Fruit fly (Drosophila melanogaster) whole organism, embryonic: ENCODE measurements around the gene shv.

Experiments used
- Atf-2 ChIP-seq: fragments of 200-800 bp; sonication (Bioruptor generic); optimal IDR thresholded peaks from 2 replicates; lab custom pipeline; 2016; ENCODE audit warnings: missing biosample characterization, missing genetic modification characterization
- Atf3 ChIP-seq: fragments of 200-800 bp; sonication (Bioruptor generic); optimal IDR thresholded peaks from 3 replicates; lab custom pipeline; 2016; ENCODE audit warnings: missing biosample characterization, missing genetic modification characterization
- B-H1 ChIP-seq: fragments of 200-800 bp; sonication (Bioruptor generic); IDR thresholded peaks from 3 replicates; pipeline ENCODE4 v1.3.6; 2022; ENCODE audit warnings: missing biosample characterization, missing genetic modification characterization
- Bdp1 ChIP-seq: fragments of 200-800 bp; sonication (Bioruptor generic); optimal IDR thresholded peaks from 3 replicates; lab custom pipeline; 2016; ENCODE audit warnings: missing biosample characterization, missing genetic modification characterization
- CG10209 ChIP-seq: fragments of 200-800 bp; sonication (Bioruptor generic); optimal IDR thresholded peaks from 3 replicates; lab custom pipeline; 2017; ENCODE audit warnings: missing biosample characterization, mild to moderate bottlenecking, missing genetic modification characterization, missing genetic modification reagents
- CG11696 ChIP-seq: fragments of 200-800 bp; sonication (Bioruptor generic); IDR thresholded peaks from 2 replicates; pipeline ENCODE4 v1.3.6; 2022; ENCODE audit warnings: missing biosample characterization, missing genetic modification characterization
- CG13287 ChIP-seq: fragments of 200-800 bp; sonication (Bioruptor generic); IDR thresholded peaks from 2 replicates; pipeline ENCODE4 v1.3.6; 2022; ENCODE audit warnings: missing biosample characterization, missing genetic modification characterization; ENCODE audit not compliant: partially characterized antibody
- CG14441 ChIP-seq: fragments of 200-800 bp; sonication (Bioruptor generic); IDR thresholded peaks from 2 replicates; pipeline ENCODE4 v1.3.6; 2022; ENCODE audit warnings: missing biosample characterization, missing genetic modification characterization
- CG16779 ChIP-seq: fragments of 200-800 bp; sonication (Bioruptor generic); IDR thresholded peaks from 2 replicates; pipeline ENCODE4 v1.3.6; 2022; ENCODE audit warnings: missing biosample characterization, missing genetic modification characterization
- CG17361 ChIP-seq: fragments of 200-800 bp; sonication (Bioruptor generic); IDR thresholded peaks from 3 replicates; pipeline ENCODE4 v1.3.6; 2022; ENCODE audit warnings: missing biosample characterization, missing genetic modification characterization
- CG17385 ChIP-seq: fragments of 200-800 bp; sonication (Bioruptor generic); optimal IDR thresholded peaks from 3 replicates; lab custom pipeline; 2018; ENCODE audit warnings: missing biosample characterization, mild to moderate bottlenecking, missing genetic modification characterization
- CG18011 ChIP-seq: fragments of 200-800 bp; sonication (Bioruptor generic); optimal IDR thresholded peaks from 2 replicates; lab custom pipeline; 2017; ENCODE audit warnings: missing biosample characterization, missing genetic modification characterization, mild to moderate bottlenecking, moderate library complexity, missing genotype
- CG2116 ChIP-seq: fragments of 200-800 bp; sonication (Bioruptor generic); optimal IDR thresholded peaks from 3 replicates; lab custom pipeline; 2018; ENCODE audit warnings: missing biosample characterization, mild to moderate bottlenecking, missing genetic modification characterization
- CG32772 ChIP-seq: fragments of 200-800 bp; sonication (Bioruptor generic); IDR thresholded peaks from 2 replicates; pipeline ENCODE4 v1.3.6; 2022; ENCODE audit warnings: missing biosample characterization, missing genetic modification characterization
- CG3407 ChIP-seq: fragments of 200-800 bp; sonication (Bioruptor generic); optimal IDR thresholded peaks from 2 replicates; lab custom pipeline; 2018; ENCODE audit warnings: missing biosample characterization, mild to moderate bottlenecking, missing genetic modification characterization
- CG34224 ChIP-seq: fragments of 200-800 bp; sonication (Bioruptor generic); IDR thresholded peaks from 3 replicates; pipeline ENCODE4 v1.3.6; 2022; ENCODE audit warnings: missing biosample characterization, missing genetic modification characterization; ENCODE audit not compliant: partially characterized antibody
- CG4424 ChIP-seq: fragments of 200-800 bp; sonication (Bioruptor generic); optimal IDR thresholded peaks from 3 replicates; lab custom pipeline; 2016; ENCODE audit warnings: missing biosample characterization, missing genetic modification characterization
- CG6175 ChIP-seq: fragments of 200-800 bp; sonication (Bioruptor generic); IDR thresholded peaks from 3 replicates; pipeline ENCODE4 v1.3.6; 2022; ENCODE audit warnings: missing biosample characterization, missing genetic modification characterization
- CG6813 ChIP-seq: fragments of 200-800 bp; sonication (Bioruptor generic); optimal IDR thresholded peaks from 2 replicates; lab custom pipeline; 2017; ENCODE audit warnings: missing biosample characterization, missing genetic modification characterization, mild to moderate bottlenecking, moderate library complexity, missing genetic modification reagents
- CG7372 ChIP-seq: fragments of 200-800 bp; sonication (Bioruptor generic); IDR thresholded peaks from 2 replicates; pipeline ENCODE4 v1.3.6; 2022; ENCODE audit warnings: missing biosample characterization, missing genetic modification characterization
- CG8290 ChIP-seq, 3 experiments: fragments of 200-800 bp; sonication (Bioruptor generic); optimal IDR thresholded peaks; 2 replicates each; lab custom pipeline; 2016 to 2019; ENCODE audit warnings: missing biosample characterization in 3 of 3, missing genetic modification characterization in 3 of 3, mild to moderate bottlenecking in 2 of 3, moderate library complexity in 1 of 3
- CG9817 ChIP-seq: fragments of 200-800 bp; sonication (Bioruptor generic); optimal IDR thresholded peaks from 2 replicates; lab custom pipeline; 2018; ENCODE audit warnings: missing biosample characterization, mild to moderate bottlenecking, missing genetic modification characterization, moderate library complexity
- CkIIα-i1 ChIP-seq: fragments of 200-800 bp; sonication (Bioruptor generic); IDR thresholded peaks from 2 replicates; pipeline ENCODE4 v1.3.6; 2022; ENCODE audit warnings: missing biosample characterization, missing genetic modification characterization
- Dbx ChIP-seq: fragments of 200-800 bp; sonication (Bioruptor generic); IDR thresholded peaks from 3 replicates; pipeline ENCODE4 v1.3.6; 2022; ENCODE audit warnings: missing biosample characterization, missing genetic modification characterization
- Dip3 ChIP-seq: fragments of 200-800 bp; sonication (Bioruptor generic); optimal IDR thresholded peaks from 3 replicates; lab custom pipeline; 2016; ENCODE audit warnings: missing biosample characterization, missing genetic modification characterization
- Dp ChIP-seq: fragments of 200-800 bp; sonication (Bioruptor generic); optimal IDR thresholded peaks from 2 replicates; lab custom pipeline; 2018; ENCODE audit warnings: missing biosample characterization, mild to moderate bottlenecking, missing genetic modification characterization, moderate library complexity
- Ets97D ChIP-seq: fragments of 200-800 bp; sonication (Bioruptor generic); optimal IDR thresholded peaks from 3 replicates; lab custom pipeline; 2016; ENCODE audit warnings: missing biosample characterization, missing genetic modification characterization
- H15 ChIP-seq: fragments of 200-800 bp; sonication (Bioruptor generic); IDR thresholded peaks from 3 replicates; pipeline ENCODE4 v1.3.6; 2022; ENCODE audit warnings: missing biosample characterization, missing genetic modification characterization
- HHEX ChIP-seq: fragments of 200-800 bp; sonication (Bioruptor generic); optimal IDR thresholded peaks from 3 replicates; lab custom pipeline; 2017; ENCODE audit warnings: missing biosample characterization, mild to moderate bottlenecking, missing genetic modification characterization, missing genetic modification reagents
- Hr78 ChIP-seq, 2 experiments: fragments of 200-800 bp in 1 of 2; fragments of >200 bp in 1 of 2; sonication (Bioruptor generic) in 1 of 2; optimal IDR thresholded peaks; 2 replicates each; lab custom pipeline; 2017 to 2019; ENCODE audit warnings: missing biosample characterization in 2 of 2, missing genetic modification characterization in 2 of 2, mild to moderate bottlenecking in 1 of 2, moderate library complexity in 1 of 2
- Meics ChIP-seq: fragments of 200-800 bp; sonication (Bioruptor generic); optimal IDR thresholded peaks from 2 replicates; lab custom pipeline; 2017; ENCODE audit warnings: missing biosample characterization, mild to moderate bottlenecking, missing genetic modification characterization
- Mrtf ChIP-seq: fragments of 200-800 bp; sonication (Bioruptor generic); IDR thresholded peaks from 3 replicates; pipeline ENCODE4 v1.3.6; 2022; ENCODE audit warnings: missing biosample characterization, missing genetic modification characterization
- Nf-YC ChIP-seq: fragments of 200-800 bp; optimal IDR thresholded peaks from 3 replicates; lab custom pipeline; 2019; ENCODE audit warnings: missing biosample characterization, mild to moderate bottlenecking, missing genetic modification characterization, moderate library complexity
- Opbp ChIP-seq: fragments of 200-800 bp; sonication (Bioruptor generic); IDR thresholded peaks from 3 replicates; pipeline ENCODE4 v1.3.6; 2022; ENCODE audit warnings: missing biosample characterization, missing genetic modification characterization; ENCODE audit not compliant: partially characterized antibody
- Poxn ChIP-seq: fragments of 200-800 bp; sonication (Bioruptor generic); IDR thresholded peaks from 2 replicates; pipeline ENCODE4 v1.3.6; 2022; ENCODE audit warnings: missing biosample characterization, missing genetic modification characterization
- Rfx ChIP-seq: fragments of 200-800 bp; sonication (Bioruptor generic); IDR thresholded peaks from 2 replicates; pipeline ENCODE4 v1.3.6; 2022; ENCODE audit warnings: missing biosample characterization, missing genetic modification characterization
- Stat92E ChIP-seq, 3 experiments: fragments of >200 bp in 2 of 3; fragments of 200-800 bp in 1 of 3; sonication (Bioruptor generic) in 1 of 3; optimal IDR thresholded peaks; 2 replicates each; lab custom pipeline; 2017 to 2019; ENCODE audit warnings: missing biosample characterization in 3 of 3, missing genetic modification characterization in 3 of 3, mild to moderate bottlenecking in 1 of 3, moderate library complexity in 1 of 3
- Tbp ChIP-seq: fragments of >200 bp; optimal IDR thresholded peaks from 2 replicates; lab custom pipeline; 2018; ENCODE audit warnings: missing biosample characterization, missing genetic modification characterization
- YL-1 ChIP-seq: fragments of 200-800 bp; sonication (Bioruptor generic); optimal IDR thresholded peaks from 3 replicates; lab custom pipeline; 2017; ENCODE audit warnings: missing biosample characterization, mild to moderate bottlenecking, missing genetic modification characterization
- ab ChIP-seq: fragments of 200-800 bp; sonication (Bioruptor generic); optimal IDR thresholded peaks from 2 replicates; lab custom pipeline; 2016; ENCODE audit warnings: missing biosample characterization, missing genetic modification characterization
- ci ChIP-seq: fragments of 200-800 bp; sonication (Bioruptor generic); IDR thresholded peaks from 3 replicates; pipeline ENCODE4 v1.3.6; 2022; ENCODE audit warnings: missing biosample characterization, missing genetic modification characterization
- crc ChIP-seq: fragments of 200-800 bp; sonication (Bioruptor generic); optimal IDR thresholded peaks from 2 replicates; lab custom pipeline; 2016; ENCODE audit warnings: missing biosample characterization, missing genetic modification characterization
- fd96Cb ChIP-seq: fragments of 200-800 bp; sonication (Bioruptor generic); optimal IDR thresholded peaks from 2 replicates; lab custom pipeline; 2018; ENCODE audit warnings: missing biosample characterization, mild to moderate bottlenecking, missing genetic modification characterization, moderate library complexity
- gem ChIP-seq: fragments of 200-800 bp; sonication (Bioruptor generic); optimal IDR thresholded peaks from 2 replicates; lab custom pipeline; 2019; ENCODE audit warnings: missing biosample characterization, mild to moderate bottlenecking, missing genetic modification characterization, moderate library complexity
- gsb ChIP-seq: fragments of 200-800 bp; sonication (Bioruptor generic); IDR thresholded peaks from 2 replicates; pipeline ENCODE4 v1.3.6; 2022; ENCODE audit warnings: missing biosample characterization, missing genetic modification characterization
- hbn ChIP-seq: fragments of 200-800 bp; sonication (Bioruptor generic); IDR thresholded peaks from 2 replicates; pipeline ENCODE4 v1.3.6; 2022; ENCODE audit warnings: missing biosample characterization, missing genetic modification characterization; ENCODE audit not compliant: partially characterized antibody
- pum ChIP-seq: fragments of 200-800 bp; sonication (Bioruptor generic); optimal IDR thresholded peaks from 2 replicates; lab custom pipeline; 2016; ENCODE audit warnings: missing biosample characterization, missing genetic modification characterization
- tap ChIP-seq: fragments of 200-800 bp; optimal IDR thresholded peaks from 3 replicates; lab custom pipeline; 2019; ENCODE audit warnings: missing biosample characterization, mild to moderate bottlenecking, missing genetic modification characterization, moderate library complexity
- vvl ChIP-seq: fragments of 200-800 bp; sonication (Bioruptor generic); IDR thresholded peaks from 2 replicates; pipeline ENCODE4 v1.3.6; 2022; ENCODE audit warnings: missing biosample characterization, missing genetic modification characterization
- wor ChIP-seq: fragments of 200-800 bp; sonication (Bioruptor generic); IDR thresholded peaks from 2 replicates; pipeline ENCODE4 v1.3.6; 2022; ENCODE audit warnings: missing biosample characterization, missing genetic modification characterization

Gene shv

dm6 chr2L:485825-486240, 32.9 kb downstream of the shv start (continued):
- TF ChIP-seq vvl (GFP tag; lab: Robert Waterston, UW) (peak; percentile 82), gem (tag; lab: Kevin White, UChicago) (peak; percentile 81), CG8290 (GFP tag; optimal IDR thresholded peaks at IDR 0.05; lab: Kevin White, UChicago) (peak; percentile 88), CG8290 (tag; optimal IDR thresholded peaks at IDR 0.05; lab: Kevin White, UChicago) (peak; percentile 96), Nf-YC (peak; percentile 74), Dp (GFP tag; lab: Kevin White, UChicago) (peak; percentile 9), tap (peak; percentile 76), CG7372 (GFP tag; lab: Robert Waterston, UW) (0 out of 2 replicates have a peak, but pooled peaks have one; percentile 36), Opbp (GFP tag; lab: Robert Waterston, UW) (no peak), CG16779 (GFP tag; lab: Robert Waterston, UW) (peak; percentile 82), YL-1 (peak; percentile 93), CG2116 (GFP tag; lab: Kevin White, UChicago) (peak; percentile 79), CG14441 (GFP tag; lab: Robert Waterston, UW) (peak; percentile 83), CG32772 (GFP tag; lab: Robert Waterston, UW) (peak; percentile 56), CG18011 (GFP tag; lab: Kevin White, UChicago) (peak; percentile 59), CG34224 (no peak), CG10209 (GFP tag; lab: Kevin White, UChicago) (peak; percentile 94), Ets97D (peak; percentile 63), Poxn (GFP tag; lab: Robert Waterston, UW) (no peak), pum (GFP tag; lab: Kevin White, UChicago) (peak; percentile 74), Dbx (GFP tag; lab: Robert Waterston, UW) (peak; percentile 89), CG13287 (no peak), CG11696 (GFP tag; lab: Robert Waterston, UW) (peak; percentile 80), B-H1 (GFP tag; lab: Robert Waterston, UW) (peak; percentile 64; the same call in 2 of the 3 replicates), fd96Cb (tag; lab: Kevin White, UChicago) (peak; percentile 66), Mrtf (GFP tag; lab: Robert Waterston, UW) (peak; percentile 62; the same call in 1 of the 3 replicates), Bdp1 (GFP tag; lab: Kevin White, UChicago) (peak; percentile 83), Atf-2 (peak; percentile 84), Hr78 (GFP tag; optimal IDR thresholded peaks at IDR 0.05; lab: Kevin White, UChicago) (peak in 1 of 2 experiments; percentile 83), HHEX (GFP tag; lab: Kevin White, UChicago) (peak; percentile 93), H15 (peak; percentile 82), CG6175 (GFP tag; lab: Robert Waterston, UW) (peak; percentile 56; the same call in 1 of the 3 replicates), CG17361 (GFP tag; lab: Robert Waterston, UW) (peak; percentile 70; the same call in 2 of the 3 replicates), Atf3 (GFP tag; lab: Kevin White, UChicago) (peak; percentile 86), Rfx (peak; percentile 77), CkIIα-i1 (GFP tag; lab: Robert Waterston, UW) (peak; percentile 29; the same call in 1 of the 2 replicates), wor (GFP tag; lab: Robert Waterston, UW) (peak; percentile 40; the same call in 1 of the 2 replicates), ab (GFP tag; lab: Kevin White, UChicago) (no peak), ci (GFP tag; lab: Robert Waterston, UW) (peak; percentile 96), Dip3 (peak; percentile 61), CG6813 (GFP tag; lab: Kevin White, UChicago) (peak; percentile 96), CG17385 (GFP tag; lab: Kevin White, UChicago) (peak; percentile 91), CG3407 (GFP tag; lab: Kevin White, UChicago) (peak; percentile 98), crc (GFP tag; lab: Kevin White, UChicago) (peak; percentile 53), CG4424 (GFP tag; lab: Kevin White, UChicago) (peak; percentile 81), CG9817 (tag; lab: Kevin White, UChicago) (peak; percentile 52), Stat92E (GFP tag; optimal IDR thresholded peaks at IDR 0.05; lab: Kevin White, UChicago) (peak in 1 of 3 experiments; percentile 19), Meics (GFP tag; lab: Kevin White, UChicago) (peak; percentile 83), hbn (GFP tag; lab: Robert Waterston, UW) (no peak), Tbp (GFP tag; lab: Kevin White, UChicago) (no peak), gsb (GFP tag; lab: Robert Waterston, UW) (peak; percentile 62)
